Worm (Caenorhabditis elegans) whole organism, L4 larva: ENCODE results near the gene nspg-10.

ENCODE experiments used
- F10B5.3 ChIP-seq: sonication (generic microtip); optimal IDR thresholded peaks from 2 replicates; lab custom pipeline; 2016; ENCODE audit warnings: mild to moderate bottlenecking, missing genetic modification characterization, missing compliant biosample characterization
- F37D6.2 ChIP-seq: sonication (generic microtip); optimal IDR thresholded peaks from 2 replicates; lab custom pipeline; 2016; ENCODE audit warnings: mild to moderate bottlenecking, missing genetic modification characterization, missing compliant biosample characterization
- R02D3.7 ChIP-seq: fragments of 150-350 bp; sonication (generic microtip); optimal IDR thresholded peaks from 3 replicates; lab custom pipeline; 2014; ENCODE audit warnings: missing biosample characterization, missing genetic modification characterization
- T26A8.4 ChIP-seq: fragments of 200-800 bp; sonication (Bioruptor generic); IDR thresholded peaks from 2 replicates; pipeline ENCODE4 v1.3.6; 2022; ENCODE audit warnings: missing genetic modification characterization, missing compliant biosample characterization
- Y105C5A.15 ChIP-seq: fragments of 200-800 bp; sonication (Bioruptor generic); IDR thresholded peaks from 2 replicates; pipeline ENCODE4 v1.3.6; 2022; ENCODE audit warnings: missing genetic modification characterization, missing compliant biosample characterization
- Y48G9A.11 ChIP-seq: fragments of 200-800 bp; sonication (Bioruptor generic); IDR thresholded peaks from 2 replicates; pipeline ENCODE4 v1.3.6; 2022; ENCODE audit warnings: missing genetic modification reagents, missing genetic modification characterization, missing compliant biosample characterization
- Y5F2A.4 ChIP-seq: fragments of 200-800 bp; sonication (Bioruptor generic); optimal IDR thresholded peaks from 2 replicates; lab custom pipeline; 2018; ENCODE audit warnings: mild to moderate bottlenecking, missing genetic modification characterization, missing compliant biosample characterization
- ZK337.2 ChIP-seq: fragments of 200-800 bp; sonication (Bioruptor generic); IDR thresholded peaks from 2 replicates; pipeline ENCODE4 v1.3.6; 2022; ENCODE audit warnings: missing genetic modification reagents, missing genetic modification characterization, missing compliant biosample characterization
- aha-1 ChIP-seq: fragments of 150-350 bp; peaks from one replicate; lab custom pipeline; 2014; ENCODE audit warnings: missing biosample characterization, missing genetic modification characterization
- ama-1 ChIP-seq: fragments of 150-350 bp; optimal IDR thresholded peaks from 2 replicates; lab custom pipeline; 2014; ENCODE audit warnings: inconsistent platforms, mixed read lengths
- arid-1 ChIP-seq: fragments of 200-800 bp; sonication (Bioruptor generic); conservative IDR thresholded peaks from 2 replicates; pipeline ENCODE4 v1.3.6; 2022; ENCODE audit warnings: missing genetic modification reagents, missing genetic modification characterization, missing compliant biosample characterization
- ceh-20 ChIP-seq: fragments of 200-800 bp; sonication (Bioruptor generic); IDR thresholded peaks from 2 replicates; pipeline ENCODE4 v1.3.6; 2022; ENCODE audit warnings: missing genetic modification reagents, missing genetic modification characterization, missing compliant biosample characterization
- ceh-32 ChIP-seq: sonication (generic microtip); optimal IDR thresholded peaks from 2 replicates; lab custom pipeline; 2016; ENCODE audit warnings: mild to moderate bottlenecking, missing genetic modification characterization, missing compliant biosample characterization; ENCODE audit not compliant: poor library complexity
- ceh-62 ChIP-seq: sonication (generic microtip); optimal IDR thresholded peaks from 2 replicates; lab custom pipeline; 2017; ENCODE audit warnings: missing biosample characterization, missing genetic modification characterization
- cey-2 ChIP-seq: sonication (generic microtip); optimal IDR thresholded peaks from 3 replicates; lab custom pipeline; 2017; ENCODE audit warnings: missing genetic modification characterization, mild to moderate bottlenecking, missing compliant biosample characterization, antibody characterized with exemption, borderline replicate concordance; ENCODE audit not compliant: insufficient read depth
- daf-16 ChIP-seq, 3 experiments: sonication (generic microtip); optimal IDR thresholded peaks; 2 replicates each; lab custom pipeline; 2016 to 2017; ENCODE audit warnings: missing genetic modification characterization in 3 of 3, missing genetic modification reagents in 3 of 3, mild to moderate bottlenecking in 2 of 3, missing compliant biosample characterization in 2 of 3, missing biosample characterization in 1 of 3, moderate library complexity in 1 of 3
- daf-8 ChIP-seq: fragments of 200-800 bp; sonication (Bioruptor generic); IDR thresholded peaks from 2 replicates; pipeline ENCODE4 v1.3.6; 2022; ENCODE audit warnings: missing genetic modification characterization, missing compliant biosample characterization
- dmd-9 ChIP-seq: fragments of 200-800 bp; sonication (Bioruptor generic); IDR thresholded peaks from 2 replicates; pipeline ENCODE4 v1.3.6; 2022; ENCODE audit warnings: missing genetic modification reagents, missing genetic modification characterization, missing compliant biosample characterization
- egl-27 ChIP-seq: sonication (generic microtip); optimal IDR thresholded peaks from 3 replicates; lab custom pipeline; 2017; ENCODE audit warnings: missing biosample characterization, missing genetic modification reagents, missing genetic modification characterization
- fkh-10 ChIP-seq: fragments of 150-350 bp; optimal IDR thresholded peaks from 2 replicates; lab custom pipeline; 2014; ENCODE audit warnings: missing biosample characterization, missing genetic modification reagents, missing genetic modification characterization
- hif-1 ChIP-seq, 2 experiments: sonication (generic microtip); optimal IDR thresholded peaks; 2 replicates each; lab custom pipeline; 2016 to 2017; ENCODE audit warnings: missing compliant biosample characterization in 2 of 2, missing genetic modification characterization in 2 of 2, missing genetic modification reagents in 2 of 2, missing genotype in 2 of 2, mild to moderate bottlenecking in 1 of 2
- hlh-11 ChIP-seq: fragments of 200-800 bp; sonication (Bioruptor generic); optimal IDR thresholded peaks from 2 replicates; lab custom pipeline; 2018; ENCODE audit warnings: mild to moderate bottlenecking, missing genetic modification characterization, missing compliant biosample characterization
- lin-1 ChIP-seq: fragments of 200-800 bp; sonication (Bioruptor generic); IDR thresholded peaks from 2 replicates; pipeline ENCODE4 v1.3.6; 2022; ENCODE audit warnings: missing genetic modification reagents, missing genetic modification characterization, missing compliant biosample characterization
- lin-13 ChIP-seq: fragments of 150-350 bp; optimal IDR thresholded peaks from 2 replicates; lab custom pipeline; 2014; ENCODE audit warnings: missing biosample characterization, missing genetic modification reagents, missing genetic modification characterization
- lin-39 ChIP-seq: fragments of 150-350 bp; optimal IDR thresholded peaks from 2 replicates; lab custom pipeline; 2014; ENCODE audit warnings: missing biosample characterization, missing genetic modification reagents, missing genetic modification characterization
- mep-1 ChIP-seq: fragments of 150-350 bp; sonication (generic microtip); optimal IDR thresholded peaks from 3 replicates; lab custom pipeline; 2014; ENCODE audit warnings: missing biosample characterization, missing genetic modification characterization
- mes-2 ChIP-seq: sonication (generic microtip); optimal IDR thresholded peaks from 2 replicates; lab custom pipeline; 2016; ENCODE audit warnings: missing genotype, mild to moderate bottlenecking, missing genetic modification characterization, missing compliant biosample characterization; ENCODE audit not compliant: poor library complexity, severe bottlenecking
- mxl-3 ChIP-seq: fragments of 200-800 bp; sonication (Bioruptor generic); optimal IDR thresholded peaks from 2 replicates; lab custom pipeline; 2018; ENCODE audit warnings: mild to moderate bottlenecking, missing genetic modification characterization, missing compliant biosample characterization
- nhr-10 ChIP-seq: fragments of 150-350 bp; optimal IDR thresholded peaks from 2 replicates; lab custom pipeline; 2014; ENCODE audit warnings: missing biosample characterization, missing genetic modification characterization
- nhr-102 ChIP-seq: sonication (generic microtip); optimal IDR thresholded peaks from 2 replicates; lab custom pipeline; 2016; ENCODE audit warnings: mild to moderate bottlenecking, missing genetic modification characterization, moderate library complexity, missing compliant biosample characterization
- nhr-42 ChIP-seq: fragments of 200-800 bp; sonication (Bioruptor generic); IDR thresholded peaks from 2 replicates; pipeline ENCODE4 v1.3.6; 2022; ENCODE audit warnings: missing genetic modification characterization, missing compliant biosample characterization
- nhr-77 ChIP-seq: fragments of 150-350 bp; optimal IDR thresholded peaks from 2 replicates; lab custom pipeline; 2014; ENCODE audit warnings: missing biosample characterization, missing genetic modification characterization
- php-3 ChIP-seq: fragments of 200-800 bp; sonication (Bioruptor generic); IDR thresholded peaks from 2 replicates; pipeline ENCODE4 v1.3.6; 2022; ENCODE audit warnings: missing genetic modification reagents, missing genetic modification characterization, missing compliant biosample characterization
- rbr-2 ChIP-seq: sonication (generic microtip); optimal IDR thresholded peaks from 2 replicates; lab custom pipeline; 2016; ENCODE audit warnings: missing genotype, missing genetic modification characterization, missing compliant biosample characterization
- saeg-2 ChIP-seq: fragments of 200-800 bp; sonication (Bioruptor generic); IDR thresholded peaks from 2 replicates; pipeline ENCODE4 v1.3.6; 2022; ENCODE audit warnings: missing genetic modification reagents, missing genetic modification characterization, missing compliant biosample characterization
- sdz-12 ChIP-seq: fragments of 200-800 bp; sonication (Bioruptor generic); optimal IDR thresholded peaks from 2 replicates; lab custom pipeline; 2018; ENCODE audit warnings: mild to moderate bottlenecking, missing genetic modification characterization, missing compliant biosample characterization
- set-16 ChIP-seq: fragments of 200-800 bp; sonication (Bioruptor generic); IDR thresholded peaks from 2 replicates; pipeline ENCODE4 v1.3.6; 2022; ENCODE audit warnings: missing genetic modification reagents, missing genetic modification characterization, missing compliant biosample characterization
- skn-1 ChIP-seq: fragments of 150-350 bp; optimal IDR thresholded peaks from 2 replicates; lab custom pipeline; 2014; ENCODE audit warnings: missing biosample characterization, missing genetic modification characterization
- snpc-1.2 ChIP-seq: fragments of 200-800 bp; sonication (Bioruptor generic); IDR thresholded peaks from 2 replicates; pipeline ENCODE4 v1.3.6; 2022; ENCODE audit warnings: missing genetic modification reagents, missing genetic modification characterization, missing compliant biosample characterization
- snpc-4 ChIP-seq: fragments of 150-350 bp; optimal IDR thresholded peaks from 2 replicates; lab custom pipeline; 2014; ENCODE audit warnings: missing biosample characterization, missing genetic modification characterization
- spr-1 ChIP-seq: sonication (generic microtip); optimal IDR thresholded peaks from 2 replicates; lab custom pipeline; 2016; ENCODE audit warnings: mild to moderate bottlenecking, missing genetic modification characterization, missing compliant biosample characterization
- tag-97 ChIP-seq: fragments of 200-800 bp; sonication (Bioruptor generic); IDR thresholded peaks from 2 replicates; pipeline ENCODE4 v1.3.6; 2022; ENCODE audit warnings: missing genetic modification characterization, missing compliant biosample characterization
- unc-62 ChIP-seq, 3 experiments: fragments of 150-350 bp in 1 of 3; sonication (generic microtip); optimal IDR thresholded peaks in 2 of 3; peaks in 1 of 3; 1 replicate in 1 of 3; 2 replicates in 2 of 3; lab custom pipeline; 2014 to 2017; ENCODE audit warnings: missing biosample characterization in 3 of 3, missing genetic modification characterization in 3 of 3, missing genetic modification reagents in 3 of 3, missing genotype in 1 of 3
- vab-7 ChIP-seq: fragments of 200-800 bp; sonication (Bioruptor generic); IDR thresholded peaks from 2 replicates; pipeline ENCODE4 v1.3.6; 2022; ENCODE audit warnings: missing genetic modification reagents, missing genetic modification characterization, missing compliant biosample characterization
- zfp-2 ChIP-seq: sonication (generic microtip); optimal IDR thresholded peaks from 2 replicates; lab custom pipeline; 2016; ENCODE audit warnings: mild to moderate bottlenecking, missing genetic modification characterization, missing compliant biosample characterization
- zfp-3 ChIP-seq: fragments of 200-800 bp; sonication (Bioruptor generic); conservative IDR thresholded peaks from 2 replicates; pipeline ENCODE4 v1.3.6; 2022; ENCODE audit warnings: missing genetic modification reagents, missing genetic modification characterization, missing compliant biosample characterization
- zip-11 ChIP-seq: fragments of 200-800 bp; sonication (Bioruptor generic); IDR thresholded peaks from 2 replicates; pipeline ENCODE4 v1.3.6; 2022; ENCODE audit warnings: missing genetic modification characterization, missing compliant biosample characterization

nspg-10 gene

ce11 chrIV:4650624-4651094 lies 45.1 kb downstream of the nspg-10 start, which contains the start of gene ubc-9 (continued):
- TF ChIP-seq spr-1 (tag; lab: Kevin White, UChicago), result peak; percentile 61
- peak; percentile 40 for TF ChIP-seq nhr-102 (tag; lab: Kevin White, UChicago)
- no peak for TF ChIP-seq dmd-9 (GFP tag; lab: Robert Waterston, UW)
- TF ChIP-seq rbr-2 (tag; lab: Kevin White, UChicago), result peak; percentile 61
- peak; percentile 84 for TF ChIP-seq mep-1
- TF ChIP-seq zfp-2 (tag; lab: Kevin White, UChicago), result no peak
- TF ChIP-seq fkh-10 (GFP tag; lab: Kevin White, UChicago), result peak; percentile 20
- 0 out of 2 replicates have a peak, but pooled peaks have one; percentile 13 for TF ChIP-seq lin-1 (GFP tag; lab: Robert Waterston, UW)
- no peak for TF ChIP-seq egl-27 (tag; lab: Kevin White, UChicago)
- no peak for TF ChIP-seq R02D3.7 (tag; lab: Kevin White, UChicago)
- peak in 1 of 2 experiments; percentile 75 for TF ChIP-seq hif-1 (tag; optimal IDR thresholded peaks at IDR 0.05; lab: Kevin White, UChicago)
- TF ChIP-seq set-16 (GFP tag; lab: Robert Waterston, UW), result no peak
- TF ChIP-seq sdz-12, result no peak
- no peak for TF ChIP-seq ama-1 (lab: Kevin White, UChicago)
- no peak for TF ChIP-seq cey-2 (tag; lab: Kevin White, UChicago)
- peak; percentile 61; the same call in 1 of the 2 replicates for TF ChIP-seq T26A8.4 (GFP tag; lab: Robert Waterston, UW)
- TF ChIP-seq daf-16 (GFP tag; optimal IDR thresholded peaks at IDR 0.05; lab: Kevin White, UChicago), result no peak
- peak; percentile 44 for TF ChIP-seq daf-16 (tag; optimal IDR thresholded peaks at IDR 0.05; lab: Kevin White, UChicago)

ce11 chrIV:4652365-4652844 lies 46.8 kb downstream of the nspg-10 start, which contains the start of gene F29B9.5:
TSS of gene F29B9.5 (plus strand) at chrIV:4652415.
- TF ChIP-seq aha-1, result peak; percentile 19
- TF ChIP-seq hlh-11, result no peak
- no peak for TF ChIP-seq skn-1 (tag; lab: Kevin White, UChicago)
- TF ChIP-seq ceh-20 (GFP tag; lab: Robert Waterston, UW), result no peak
- no peak for TF ChIP-seq daf-8
- TF ChIP-seq ceh-62, result no peak
- no peak for TF ChIP-seq php-3 (GFP tag; lab: Robert Waterston, UW)
- no peak for TF ChIP-seq daf-16 (GFP tag; optimal IDR thresholded peaks at IDR 0.05; lab: Kevin White, UChicago)
- TF ChIP-seq daf-16 (tag; optimal IDR thresholded peaks at IDR 0.05; lab: Kevin White, UChicago), result peak; percentile 2
- no peak for TF ChIP-seq vab-7 (GFP tag; lab: Robert Waterston, UW)
- TF ChIP-seq mxl-3 (GFP tag; lab: Kevin White, UChicago), result no peak
- TF ChIP-seq nhr-77 (tag; lab: Kevin White, UChicago), result no peak
- no peak for TF ChIP-seq lin-13 (GFP tag; lab: Kevin White, UChicago)
- TF ChIP-seq Y105C5A.15 (GFP tag; lab: Robert Waterston, UW), result no peak
- TF ChIP-seq Y48G9A.11, result no peak
- no peak for TF ChIP-seq Y5F2A.4 (GFP tag; lab: Kevin White, UChicago)
- TF ChIP-seq F37D6.2, result no peak
- no peak for TF ChIP-seq snpc-4
- no peak for TF ChIP-seq mes-2 (tag; lab: Kevin White, UChicago)
- no peak for TF ChIP-seq lin-39 (tag; lab: Kevin White, UChicago)
- no peak for TF ChIP-seq nhr-10 (tag; lab: Kevin White, UChicago)
- TF ChIP-seq nhr-42 (GFP tag; lab: Robert Waterston, UW), result 0 out of 2 replicates have a peak, but pooled peaks have one; percentile 49
- no peak for TF ChIP-seq unc-62 (GFP tag; optimal IDR thresholded peaks at IDR 0.05 in 1 of 2; lab: Kevin White, UChicago)
- no peak for TF ChIP-seq unc-62 (tag; optimal IDR thresholded peaks at IDR 0.05; lab: Kevin White, UChicago)
- TF ChIP-seq tag-97 (GFP tag; lab: Robert Waterston, UW), result no peak
- no peak for TF ChIP-seq lin-1 (GFP tag; lab: Robert Waterston, UW)
- TF ChIP-seq arid-1 (GFP tag; lab: Robert Waterston, UW), result 0 out of 2 replicates have a peak, but pooled peaks have one; percentile 29
- TF ChIP-seq zip-11 (GFP tag; lab: Robert Waterston, UW), result no peak
- no peak for TF ChIP-seq ZK337.2
- peak; percentile 36; the same call in 1 of the 2 replicates for TF ChIP-seq saeg-2 (GFP tag; lab: Robert Waterston, UW)
- no peak for TF ChIP-seq F10B5.3
- no peak for TF ChIP-seq R02D3.7 (tag; lab: Kevin White, UChicago)
- no peak for TF ChIP-seq ceh-32 (tag; lab: Kevin White, UChicago)
- 0 out of 2 replicates have a peak, but pooled peaks have one; percentile 54 for TF ChIP-seq T26A8.4 (GFP tag; lab: Robert Waterston, UW)
- no peak for TF ChIP-seq zfp-3 (GFP tag; lab: Robert Waterston, UW)
- peak; percentile 55; the same call in 1 of the 2 replicates for TF ChIP-seq snpc-1.2 (GFP tag; lab: Robert Waterston, UW)
- TF ChIP-seq nhr-102 (tag; lab: Kevin White, UChicago), result no peak
